Worm (Caenorhabditis elegans) whole organism, L4/young adult: ENCODE results near the gene F26F2.8.

Experiments used
- dao-5 ChIP-seq: sonication (generic microtip); optimal IDR thresholded peaks from 2 replicates; lab custom pipeline; 2016; ENCODE audit warnings: missing genotype, missing genetic modification characterization, moderate library complexity, missing compliant biosample characterization
- him-1 ChIP-seq: sonication (generic microtip); optimal IDR thresholded peaks from 2 replicates; lab custom pipeline; 2016; ENCODE audit warnings: missing genotype, missing genetic modification reagents, missing genetic modification characterization, missing compliant biosample characterization

ce11 chrV:20552971-20553370, 26.4 kb upstream of the F26F2.8 start, which contains the start of gene vmo-1:
- no peak for TF ChIP-seq him-1 (tag; lab: Kevin White, UChicago)
- no peak for TF ChIP-seq dao-5 (tag; lab: Kevin White, UChicago)
